Worm (Caenorhabditis elegans): Measurements from ENCODE around the gene hyls-1.

- peak; percentile 69 for TF ChIP-seq nhr-25 (tag; optimal IDR thresholded peaks at IDR 0.05; ENCODE audit: borderline replicate concordance, insufficient read depth)
- TF ChIP-seq egl-27 (tag; optimal IDR thresholded peaks at IDR 0.05) = peak; percentile 32
- TF ChIP-seq F49E8.2 (tag; optimal IDR thresholded peaks at IDR 0.05; ENCODE audit: borderline replicate concordance) = peak; percentile 44
- no peak for TF ChIP-seq nhr-237 (tag; optimal IDR thresholded peaks at IDR 0.05)
- TF ChIP-seq ctbp-1 (GFP tag; IDR thresholded peaks at IDR 0.05) = no peak
Observed at ce11 chrV:7237133-7237532, at the start of gene hyls-1.
